Worm (Caenorhabditis elegans): Measurements from ENCODE around the gene Y24F12A.1.

DNA sequence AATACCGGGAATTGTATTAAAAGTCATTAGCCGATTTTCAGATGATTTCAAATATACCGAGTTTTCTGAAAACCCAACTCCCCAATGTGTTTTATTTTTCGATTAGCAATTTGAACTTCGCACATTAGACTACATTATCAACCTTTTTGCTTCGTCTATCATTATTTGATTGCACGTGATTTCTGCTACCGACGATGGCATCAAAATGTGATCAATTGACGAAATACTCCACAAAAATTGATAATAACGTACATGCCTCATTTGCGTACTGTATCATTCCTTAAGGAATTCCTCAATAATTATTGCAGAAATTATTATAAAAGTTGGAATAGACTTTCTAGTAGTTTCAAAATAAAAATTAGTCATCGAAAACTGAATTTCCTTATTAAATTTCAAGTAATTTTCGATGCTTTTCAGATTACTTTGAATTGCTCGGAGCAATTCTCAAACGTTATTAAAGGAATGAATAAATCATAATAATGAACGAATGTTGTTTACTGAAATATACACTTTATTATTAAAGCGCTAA is 18.8 kb downstream of the Y24F12A.1 start:
- TF ChIP-seq sea-1 (GFP tag; conservative IDR thresholded peaks at IDR 0.05) (no peak), ceh-13 (GFP tag; optimal IDR thresholded peaks at IDR 0.05) (no peak), pes-1 (GFP tag; IDR thresholded peaks at IDR 0.05) (no peak), ceh-36 (tag; optimal IDR thresholded peaks at IDR 0.05) (no peak)

Data from whole organism, early embryonic.